Fruit fly (Drosophila melanogaster) whole organism, prepupa: ENCODE data around the gene CG15894.

Experiments used
- Blimp-1 ChIP-seq: fragments of 200-800 bp; sonication (Bioruptor generic); optimal IDR thresholded peaks from 3 replicates; lab custom pipeline; 2017; ENCODE audit warnings: missing biosample characterization, missing genetic modification characterization, mild to moderate bottlenecking, moderate library complexity, missing genetic modification reagents
- CG10669 ChIP-seq: fragments of 200-800 bp; sonication (Bioruptor generic); optimal IDR thresholded peaks from 3 replicates; lab custom pipeline; 2018; ENCODE audit warnings: missing biosample characterization, mild to moderate bottlenecking, missing genetic modification characterization, moderate library complexity
- CG11902 ChIP-seq: fragments of 200-800 bp; sonication (Bioruptor generic); optimal IDR thresholded peaks from 3 replicates; lab custom pipeline; 2016; ENCODE audit warnings: missing biosample characterization, missing genetic modification characterization
- CG15336 ChIP-seq: fragments of 200-800 bp; sonication (Bioruptor generic); IDR thresholded peaks from 2 replicates; pipeline ENCODE4 v1.3.6; 2022; ENCODE audit warnings: missing biosample characterization, missing genetic modification characterization
- CG1621 ChIP-seq: fragments of 200-800 bp; sonication (Bioruptor generic); optimal IDR thresholded peaks from 3 replicates; lab custom pipeline; 2018; ENCODE audit warnings: missing biosample characterization, mild to moderate bottlenecking, missing genetic modification characterization
- CG3032 ChIP-seq: fragments of 200-800 bp; optimal IDR thresholded peaks from 2 replicates; lab custom pipeline; 2019; ENCODE audit warnings: missing biosample characterization, mild to moderate bottlenecking, missing genetic modification characterization, moderate library complexity
- CG31627 ChIP-seq: fragments of 200-800 bp; sonication (Bioruptor generic); optimal IDR thresholded peaks from 3 replicates; lab custom pipeline; 2016; ENCODE audit warnings: missing biosample characterization, missing genetic modification characterization
- CG34406 ChIP-seq: fragments of 200-800 bp; sonication (Bioruptor generic); optimal IDR thresholded peaks from 3 replicates; lab custom pipeline; 2016; ENCODE audit warnings: missing biosample characterization, missing genetic modification characterization
- CG4318 ChIP-seq: fragments of 200-800 bp; sonication (Bioruptor generic); optimal IDR thresholded peaks from 3 replicates; lab custom pipeline; 2017; ENCODE audit warnings: missing biosample characterization, mild to moderate bottlenecking, missing genetic modification characterization
- CG6163 ChIP-seq: fragments of 200-800 bp; sonication (Bioruptor generic); IDR thresholded peaks from 3 replicates; pipeline ENCODE4 v1.3.6; 2022; ENCODE audit warnings: missing biosample characterization, missing genetic modification characterization
- CG6276 ChIP-seq: fragments of 200-800 bp; sonication (Bioruptor generic); optimal IDR thresholded peaks from 2 replicates; lab custom pipeline; 2017; ENCODE audit warnings: missing biosample characterization, mild to moderate bottlenecking, missing genetic modification characterization
- CG6792 ChIP-seq: fragments of 200-800 bp; sonication (Bioruptor generic); optimal IDR thresholded peaks from 3 replicates; lab custom pipeline; 2016; ENCODE audit warnings: missing biosample characterization, missing genetic modification characterization
- CG6854 ChIP-seq: fragments of 200-800 bp; sonication (Bioruptor generic); optimal IDR thresholded peaks from 2 replicates; lab custom pipeline; 2017; ENCODE audit warnings: missing biosample characterization, mild to moderate bottlenecking, missing genetic modification characterization
- CG7368 ChIP-seq: fragments of 200-800 bp; sonication (Bioruptor generic); optimal IDR thresholded peaks from 3 replicates; lab custom pipeline; 2016; ENCODE audit warnings: missing biosample characterization, missing genetic modification characterization
- CG8319 ChIP-seq: fragments of 200-800 bp; sonication (Bioruptor generic); optimal IDR thresholded peaks from 3 replicates; lab custom pipeline; 2016; ENCODE audit warnings: missing biosample characterization, missing genetic modification characterization
- CG8632 ChIP-seq: fragments of 200-800 bp; sonication (Bioruptor generic); optimal IDR thresholded peaks from 3 replicates; lab custom pipeline; 2016; ENCODE audit warnings: missing biosample characterization, missing genetic modification characterization
- CG9139 ChIP-seq: fragments of 200-800 bp; sonication (Bioruptor generic); optimal IDR thresholded peaks from 3 replicates; lab custom pipeline; 2017; ENCODE audit warnings: missing biosample characterization, mild to moderate bottlenecking, missing genetic modification characterization
- Eip78C ChIP-seq: fragments of 200-800 bp; sonication (Bioruptor generic); peaks from one replicate; lab custom pipeline; 2016; ENCODE audit warnings: missing biosample characterization, missing genetic modification characterization
- Eip93F ChIP-seq: fragments of 200-800 bp; sonication (Bioruptor generic); optimal IDR thresholded peaks from 2 replicates; lab custom pipeline; 2016; ENCODE audit warnings: missing biosample characterization, mild to moderate bottlenecking, missing genetic modification characterization
- Ets21C ChIP-seq: fragments of 200-800 bp; sonication (Bioruptor generic); optimal IDR thresholded peaks from 3 replicates; lab custom pipeline; 2016; ENCODE audit warnings: missing biosample characterization, missing genetic modification characterization
- Ets96B ChIP-seq: fragments of 200-800 bp; optimal IDR thresholded peaks from 2 replicates; lab custom pipeline; 2019; ENCODE audit warnings: missing biosample characterization, mild to moderate bottlenecking, missing genetic modification characterization, moderate library complexity
- Hr38 ChIP-seq: sonication (Bioruptor generic); optimal IDR thresholded peaks from 2 replicates; lab custom pipeline; 2016; ENCODE audit warnings: missing biosample characterization, missing genetic modification characterization
- Hr39 ChIP-seq: fragments of 200-800 bp; sonication (Bioruptor generic); optimal IDR thresholded peaks from 2 replicates; lab custom pipeline; 2016; ENCODE audit warnings: missing biosample characterization, missing genetic modification characterization
- Lpt ChIP-seq: fragments of 200-800 bp; sonication (Bioruptor generic); optimal IDR thresholded peaks from 3 replicates; lab custom pipeline; 2016; ENCODE audit warnings: missing biosample characterization, missing genetic modification characterization
- Met ChIP-seq: fragments of 200-800 bp; sonication (Bioruptor generic); optimal IDR thresholded peaks from 3 replicates; lab custom pipeline; 2016; ENCODE audit warnings: missing biosample characterization, missing genetic modification characterization
- OdsH ChIP-seq: fragments of 200-800 bp; sonication (Bioruptor generic); optimal IDR thresholded peaks from 3 replicates; lab custom pipeline; 2016; ENCODE audit warnings: missing biosample characterization, missing genetic modification characterization
- Smox ChIP-seq: fragments of 200-800 bp; sonication (Bioruptor generic); optimal IDR thresholded peaks from 3 replicates; lab custom pipeline; 2016; ENCODE audit warnings: missing biosample characterization, missing genetic modification characterization
- Sox102F ChIP-seq: fragments of 200-800 bp; sonication (Bioruptor generic); optimal IDR thresholded peaks from 2 replicates; lab custom pipeline; 2016; ENCODE audit warnings: missing biosample characterization, mild to moderate bottlenecking, missing genetic modification characterization
- Sox15 ChIP-seq: fragments of 200-800 bp; sonication (Bioruptor generic); optimal IDR thresholded peaks from 3 replicates; lab custom pipeline; 2016; ENCODE audit warnings: missing biosample characterization, missing genetic modification characterization
- achi ChIP-seq: fragments of 200-800 bp; sonication (Bioruptor generic); optimal IDR thresholded peaks from 3 replicates; lab custom pipeline; 2016; ENCODE audit warnings: missing biosample characterization, missing genetic modification characterization
- acj6 ChIP-seq: fragments of 200-800 bp; sonication (Bioruptor generic); optimal IDR thresholded peaks from 3 replicates; lab custom pipeline; 2016; ENCODE audit warnings: missing biosample characterization, missing genetic modification characterization
- cyc ChIP-seq: fragments of 200-800 bp; sonication (Bioruptor generic); optimal IDR thresholded peaks from 3 replicates; lab custom pipeline; 2016; ENCODE audit warnings: missing biosample characterization, missing genetic modification characterization
- dac ChIP-seq: fragments of 200-800 bp; sonication (Bioruptor generic); optimal IDR thresholded peaks from 2 replicates; lab custom pipeline; 2017; ENCODE audit warnings: missing biosample characterization, mild to moderate bottlenecking, missing genetic modification characterization
- dsx ChIP-seq: fragments of 200-800 bp; optimal IDR thresholded peaks from 3 replicates; lab custom pipeline; 2019; ENCODE audit warnings: missing biosample characterization, mild to moderate bottlenecking, missing genetic modification characterization, moderate library complexity; ENCODE audit not compliant: poor library complexity, severe bottlenecking
- eg ChIP-seq: fragments of 200-800 bp; sonication (Bioruptor generic); IDR thresholded peaks from 3 replicates; pipeline ENCODE4 v1.3.6; 2022; ENCODE audit warnings: missing biosample characterization, missing genetic modification characterization
- esn ChIP-seq: fragments of 200-800 bp; sonication (Bioruptor generic); optimal IDR thresholded peaks from 2 replicates; lab custom pipeline; 2016; ENCODE audit warnings: missing biosample characterization, mild to moderate bottlenecking, missing genetic modification characterization, moderate library complexity
- fd59A ChIP-seq: fragments of 200-800 bp; sonication (Bioruptor generic); optimal IDR thresholded peaks from 2 replicates; lab custom pipeline; 2017; ENCODE audit warnings: missing biosample characterization, mild to moderate bottlenecking, missing genetic modification characterization, missing genetic modification reagents
- fd85E ChIP-seq: fragments of 200-800 bp; sonication (Bioruptor generic); optimal IDR thresholded peaks from 3 replicates; lab custom pipeline; 2016; ENCODE audit warnings: missing biosample characterization, missing genetic modification characterization
- fkh ChIP-seq: fragments of 200-800 bp; sonication (Bioruptor generic); optimal IDR thresholded peaks from 3 replicates; lab custom pipeline; 2017; ENCODE audit warnings: missing biosample characterization, mild to moderate bottlenecking, missing genetic modification characterization, moderate library complexity
- lz ChIP-seq: fragments of 200-800 bp; sonication (Bioruptor generic); optimal IDR thresholded peaks from 3 replicates; lab custom pipeline; 2016; ENCODE audit warnings: missing biosample characterization, missing genetic modification characterization
- net ChIP-seq: fragments of 200-800 bp; sonication (Bioruptor generic); optimal IDR thresholded peaks from 3 replicates; lab custom pipeline; 2016; ENCODE audit warnings: missing biosample characterization, missing genetic modification characterization
- pdm3 ChIP-seq: fragments of 200-800 bp; sonication (Bioruptor generic); optimal IDR thresholded peaks from 3 replicates; lab custom pipeline; 2016; ENCODE audit warnings: missing biosample characterization, missing genetic modification characterization
- spab ChIP-seq: fragments of 200-800 bp; sonication (Bioruptor generic); optimal IDR thresholded peaks from 2 replicates; lab custom pipeline; 2017; ENCODE audit warnings: missing biosample characterization, mild to moderate bottlenecking, missing genetic modification characterization, missing genetic modification reagents
- ss ChIP-seq, 2 experiments: fragments of 200-800 bp; sonication (Bioruptor generic); optimal IDR thresholded peaks; 2 replicates in 1 of 2; 3 replicates in 1 of 2; lab custom pipeline; 2017 to 2018; ENCODE audit warnings: mild to moderate bottlenecking in 2 of 2, missing biosample characterization in 2 of 2, missing genetic modification characterization in 2 of 2, moderate library complexity in 1 of 2
- svp ChIP-seq: fragments of 200-800 bp; sonication (Bioruptor generic); peaks from one replicate; lab custom pipeline; 2016; ENCODE audit warnings: missing biosample characterization, missing genetic modification characterization
- topi ChIP-seq: fragments of 200-800 bp; sonication (Bioruptor generic); optimal IDR thresholded peaks from 3 replicates; lab custom pipeline; 2016; ENCODE audit warnings: missing biosample characterization, missing genetic modification characterization
- vri ChIP-seq: fragments of 200-800 bp; sonication (Bioruptor generic); optimal IDR thresholded peaks from 3 replicates; lab custom pipeline; 2016; ENCODE audit warnings: missing biosample characterization, mild to moderate bottlenecking, missing genetic modification characterization

Gene CG15894

DNA sequence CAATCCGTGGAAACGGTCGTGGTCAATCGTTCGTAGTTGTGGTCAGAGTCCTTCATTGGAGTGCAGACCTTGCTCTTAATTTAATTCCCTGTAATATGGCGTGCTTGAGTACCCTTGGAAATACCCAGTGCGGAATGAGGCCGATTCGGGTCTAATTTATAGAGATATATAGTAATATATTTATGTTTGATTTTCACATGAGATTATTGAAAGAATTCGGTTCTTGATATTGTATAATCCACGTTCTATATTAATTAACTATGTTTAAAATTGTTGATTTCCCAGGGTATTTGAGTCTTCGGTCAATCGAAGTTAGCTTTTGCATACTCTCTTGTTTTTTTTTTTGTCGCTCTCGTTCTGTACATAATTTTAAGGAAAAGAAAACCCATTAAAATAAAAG lies 34.3 kb downstream of the CG15894 start (continued):
- TF ChIP-seq Lpt (GFP tag; lab: Kevin White, UChicago) (no peak), CG6163 (GFP tag; lab: Robert Waterston, UW) (peak; percentile 32; the same call in 1 of the 3 replicates), lz (GFP tag; lab: Kevin White, UChicago) (peak; percentile 13), OdsH (GFP tag; lab: Kevin White, UChicago) (peak; percentile 50), spab (peak; percentile 8), Ets96B (tag; lab: Kevin White, UChicago) (peak; percentile 20), Eip78C (GFP tag; lab: Kevin White, UChicago) (peak; percentile 81)

dm6 chrX:6343786-6344537 lies 35.0 kb downstream of the CG15894 start:
- TF ChIP-seq CG6792, result peak; percentile 88
- peak; percentile 99 for TF ChIP-seq svp (GFP tag; lab: Kevin White, UChicago)
- TF ChIP-seq acj6, result peak; percentile 81
- TF ChIP-seq Hr39 (GFP tag; lab: Kevin White, UChicago), result peak; percentile 92
- TF ChIP-seq Ets21C (GFP tag; lab: Kevin White, UChicago), result peak; percentile 88
- peak; percentile 34 for TF ChIP-seq fd59A (GFP tag; lab: Kevin White, UChicago)
- TF ChIP-seq Hr38 (GFP tag; lab: Kevin White, UChicago), result peak; percentile 57
- TF ChIP-seq CG31627 (GFP tag; lab: Kevin White, UChicago), result peak; percentile 90
- peak; percentile 69 for TF ChIP-seq Sox15 (GFP tag; lab: Kevin White, UChicago)
- peak; percentile 86 for TF ChIP-seq achi (GFP tag; lab: Kevin White, UChicago)
- TF ChIP-seq cyc, result peak; percentile 89
- peak; percentile 76 for TF ChIP-seq dac (GFP tag; lab: Kevin White, UChicago)
- TF ChIP-seq CG10669 (GFP tag; lab: Kevin White, UChicago), result peak; percentile 66
- peak; percentile 88 for TF ChIP-seq net (GFP tag; lab: Kevin White, UChicago)
- TF ChIP-seq fkh (GFP tag; lab: Kevin White, UChicago), result peak; percentile 33
- TF ChIP-seq Smox (GFP tag; lab: Kevin White, UChicago), result peak; percentile 94
- TF ChIP-seq Ets96B (tag; lab: Kevin White, UChicago), result peak; percentile 56
- TF ChIP-seq CG9139 (GFP tag; lab: Kevin White, UChicago), result peak; percentile 26
- peak; percentile 97 for TF ChIP-seq CG15336
- peak; percentile 78 for TF ChIP-seq CG8632 (GFP tag; lab: Kevin White, UChicago)
- peak; percentile 91 for TF ChIP-seq pdm3 (GFP tag; lab: Kevin White, UChicago)
- peak; percentile 45 for TF ChIP-seq fd85E (GFP tag; lab: Kevin White, UChicago)
- TF ChIP-seq OdsH (GFP tag; lab: Kevin White, UChicago), result peak; percentile 86
- peak; percentile 74 for TF ChIP-seq CG34406
- TF ChIP-seq eg (GFP tag; lab: Robert Waterston, UW), result peak; percentile 97
- peak; percentile 85 for TF ChIP-seq Lpt (GFP tag; lab: Kevin White, UChicago)
- peak; percentile 85 for TF ChIP-seq CG6276 (GFP tag; lab: Kevin White, UChicago)
- TF ChIP-seq Eip93F (GFP tag; lab: Kevin White, UChicago), result peak; percentile 79
- TF ChIP-seq CG8319 (GFP tag; lab: Kevin White, UChicago), result peak; percentile 64
- TF ChIP-seq CG3032 (tag; lab: Kevin White, UChicago), result peak; percentile 29
- TF ChIP-seq Blimp-1 (GFP tag; lab: Kevin White, UChicago), result peak; percentile 47
- TF ChIP-seq CG11902 (GFP tag; lab: Kevin White, UChicago), result peak; percentile 73
- TF ChIP-seq dsx (GFP tag; lab: Kevin White, UChicago), result peak; percentile 36
- peak; percentile 62 for TF ChIP-seq CG6854
- peak; percentile 93 for TF ChIP-seq Sox102F
- TF ChIP-seq ss (GFP tag; optimal IDR thresholded peaks at IDR 0.05; lab: Kevin White, UChicago), result peak; percentile 65 to 73
- peak; percentile 94 for TF ChIP-seq Met (GFP tag; lab: Kevin White, UChicago)
- peak; percentile 51 for TF ChIP-seq spab
- peak; percentile 93 for TF ChIP-seq esn
- peak; percentile 91 for TF ChIP-seq vri (GFP tag; lab: Kevin White, UChicago)
- peak; percentile 38 for TF ChIP-seq CG1621 (tag; lab: Kevin White, UChicago)
- TF ChIP-seq CG6163 (GFP tag; lab: Robert Waterston, UW), result peak; percentile 95
- peak; percentile 96 for TF ChIP-seq topi
- TF ChIP-seq CG7368 (GFP tag; lab: Kevin White, UChicago), result peak; percentile 63
- peak; percentile 66 for TF ChIP-seq CG4318 (GFP tag; lab: Kevin White, UChicago)
